Worm (Caenorhabditis elegans) whole organism, L4 larva: ENCODE data around the gene C17H12.10.

Experiments used
- D1046.2 ChIP-seq: fragments of 200-800 bp; sonication (Bioruptor generic); IDR thresholded peaks from 2 replicates; pipeline ENCODE4 v1.3.6; 2022; ENCODE audit warnings: missing genetic modification characterization, missing compliant biosample characterization
- F26F4.8 ChIP-seq: fragments of 200-800 bp; sonication (Bioruptor generic); conservative IDR thresholded peaks from 2 replicates; pipeline ENCODE4 v1.3.6; 2022; ENCODE audit warnings: missing genetic modification characterization, missing compliant biosample characterization
- F37D6.2 ChIP-seq: sonication (generic microtip); optimal IDR thresholded peaks from 2 replicates; lab custom pipeline; 2016; ENCODE audit warnings: mild to moderate bottlenecking, missing genetic modification characterization, missing compliant biosample characterization
- T20F7.1 ChIP-seq: fragments of 200-800 bp; sonication (Bioruptor generic); optimal IDR thresholded peaks from 2 replicates; lab custom pipeline; 2018; ENCODE audit warnings: mild to moderate bottlenecking, missing genetic modification characterization, missing compliant biosample characterization
- Y75B8A.6 ChIP-seq: fragments of 200-800 bp; sonication (Bioruptor generic); IDR thresholded peaks from 2 replicates; pipeline ENCODE4 v1.3.6; 2022; ENCODE audit warnings: missing genetic modification reagents, missing genetic modification characterization, missing compliant biosample characterization
- ZK337.2 ChIP-seq: fragments of 200-800 bp; sonication (Bioruptor generic); IDR thresholded peaks from 2 replicates; pipeline ENCODE4 v1.3.6; 2022; ENCODE audit warnings: missing genetic modification reagents, missing genetic modification characterization, missing compliant biosample characterization
- aha-1 ChIP-seq: fragments of 150-350 bp; peaks from one replicate; lab custom pipeline; 2014; ENCODE audit warnings: missing biosample characterization, missing genetic modification characterization
- arid-1 ChIP-seq: fragments of 200-800 bp; sonication (Bioruptor generic); conservative IDR thresholded peaks from 2 replicates; pipeline ENCODE4 v1.3.6; 2022; ENCODE audit warnings: missing genetic modification reagents, missing genetic modification characterization, missing compliant biosample characterization
- attf-4 ChIP-seq: sonication (generic microtip); optimal IDR thresholded peaks from 3 replicates; lab custom pipeline; 2017; ENCODE audit warnings: missing biosample characterization, missing genetic modification characterization
- ceh-44 ChIP-seq: fragments of 200-800 bp; sonication (Bioruptor generic); IDR thresholded peaks from 2 replicates; pipeline ENCODE4 v1.3.6; 2022; ENCODE audit warnings: missing genetic modification reagents, missing genetic modification characterization, missing compliant biosample characterization
- ceh-62 ChIP-seq: sonication (generic microtip); optimal IDR thresholded peaks from 2 replicates; lab custom pipeline; 2017; ENCODE audit warnings: missing biosample characterization, missing genetic modification characterization
- ctbp-1 ChIP-seq: fragments of 200-800 bp; sonication (Bioruptor generic); IDR thresholded peaks from 2 replicates; pipeline ENCODE4 v1.3.6; 2022; ENCODE audit warnings: missing genetic modification reagents, missing genetic modification characterization, missing compliant biosample characterization
- dmd-6 ChIP-seq: fragments of 200-800 bp; sonication (Bioruptor generic); IDR thresholded peaks from 2 replicates; pipeline ENCODE4 v1.3.6; 2022; ENCODE audit warnings: missing genetic modification reagents, missing genetic modification characterization, missing compliant biosample characterization
- dmd-8 ChIP-seq: fragments of 200-800 bp; sonication (Bioruptor generic); IDR thresholded peaks from 2 replicates; pipeline ENCODE4 v1.3.6; 2022; ENCODE audit warnings: missing genetic modification characterization, missing compliant biosample characterization
- dpl-1 ChIP-seq: fragments of 150-350 bp; optimal IDR thresholded peaks from 2 replicates; lab custom pipeline; 2014; ENCODE audit warnings: missing biosample characterization, missing genetic modification reagents, missing genetic modification characterization
- fkh-10 ChIP-seq: fragments of 150-350 bp; optimal IDR thresholded peaks from 2 replicates; lab custom pipeline; 2014; ENCODE audit warnings: missing biosample characterization, missing genetic modification reagents, missing genetic modification characterization
- hif-1 ChIP-seq, 2 experiments: sonication (generic microtip); optimal IDR thresholded peaks; 2 replicates each; lab custom pipeline; 2016 to 2017; ENCODE audit warnings: missing compliant biosample characterization in 2 of 2, missing genetic modification characterization in 2 of 2, missing genetic modification reagents in 2 of 2, missing genotype in 2 of 2, mild to moderate bottlenecking in 1 of 2
- hlh-30 ChIP-seq: sonication (generic microtip); optimal IDR thresholded peaks from 2 replicates; lab custom pipeline; 2017; ENCODE audit warnings: antibody characterized with exemption, mild to moderate bottlenecking, missing genetic modification characterization, missing compliant biosample characterization; ENCODE audit not compliant: insufficient read depth
- hmg-1.1 ChIP-seq: fragments of 200-800 bp; sonication (Bioruptor generic); IDR thresholded peaks from 2 replicates; pipeline ENCODE4 v1.3.6; 2022; ENCODE audit warnings: missing genetic modification reagents, missing genetic modification characterization, missing compliant biosample characterization
- lin-15B ChIP-seq: fragments of 150-350 bp; sonication (generic microtip); optimal IDR thresholded peaks from 3 replicates; lab custom pipeline; 2014; ENCODE audit warnings: missing biosample characterization, missing genetic modification characterization
- lin-29 ChIP-seq: fragments of 200-800 bp; sonication (Bioruptor generic); IDR thresholded peaks from 2 replicates; pipeline ENCODE4 v1.3.6; 2022; ENCODE audit warnings: missing genetic modification reagents, missing genetic modification characterization, missing compliant biosample characterization
- lin-38 ChIP-seq: fragments of 200-800 bp; sonication (Bioruptor generic); IDR thresholded peaks from 2 replicates; pipeline ENCODE4 v1.3.6; 2022; ENCODE audit warnings: missing genetic modification reagents, missing genetic modification characterization, missing compliant biosample characterization
- lsy-2 ChIP-seq, 2 experiments: fragments of 150-350 bp in 1 of 2; sonication (generic microtip) in 1 of 2; optimal IDR thresholded peaks; 2 replicates each; lab custom pipeline; 2014 to 2017; ENCODE audit warnings: missing biosample characterization in 2 of 2, missing genetic modification characterization in 2 of 2
- madf-9 ChIP-seq: fragments of 200-800 bp; sonication (Bioruptor generic); conservative IDR thresholded peaks from 2 replicates; pipeline ENCODE4 v1.3.6; 2022; ENCODE audit warnings: missing genetic modification reagents, missing genetic modification characterization, missing compliant biosample characterization
- mdl-1 ChIP-seq, 2 experiments: fragments of 150-350 bp in 1 of 2; sonication (generic microtip) in 1 of 2; optimal IDR thresholded peaks; 2 replicates each; lab custom pipeline; 2014 to 2017; ENCODE audit warnings: missing biosample characterization in 2 of 2, missing genetic modification characterization in 2 of 2
- mep-1 ChIP-seq: fragments of 150-350 bp; sonication (generic microtip); optimal IDR thresholded peaks from 3 replicates; lab custom pipeline; 2014; ENCODE audit warnings: missing biosample characterization, missing genetic modification characterization
- nhr-10 ChIP-seq: fragments of 150-350 bp; optimal IDR thresholded peaks from 2 replicates; lab custom pipeline; 2014; ENCODE audit warnings: missing biosample characterization, missing genetic modification characterization
- nhr-111 ChIP-seq: fragments of 200-800 bp; sonication (Bioruptor generic); optimal IDR thresholded peaks from 2 replicates; lab custom pipeline; 2018; ENCODE audit warnings: mild to moderate bottlenecking, missing genetic modification characterization, missing compliant biosample characterization
- nhr-25 ChIP-seq: sonication (generic microtip); optimal IDR thresholded peaks from 2 replicates; lab custom pipeline; 2017; ENCODE audit warnings: missing genetic modification characterization, mild to moderate bottlenecking, missing compliant biosample characterization, antibody characterized with exemption, moderate library complexity, borderline replicate concordance; ENCODE audit not compliant: insufficient read depth
- nhr-76 ChIP-seq: fragments of 150-350 bp; optimal IDR thresholded peaks from 2 replicates; lab custom pipeline; 2014; ENCODE audit warnings: missing biosample characterization, missing genetic modification characterization
- nhr-77 ChIP-seq: fragments of 150-350 bp; optimal IDR thresholded peaks from 2 replicates; lab custom pipeline; 2014; ENCODE audit warnings: missing biosample characterization, missing genetic modification characterization
- pqm-1 ChIP-seq: sonication (generic microtip); optimal IDR thresholded peaks from 2 replicates; lab custom pipeline; 2017; ENCODE audit warnings: missing biosample characterization, missing genetic modification characterization
- rbr-2 ChIP-seq: sonication (generic microtip); optimal IDR thresholded peaks from 2 replicates; lab custom pipeline; 2016; ENCODE audit warnings: missing genotype, missing genetic modification characterization, missing compliant biosample characterization
- sdz-12 ChIP-seq: fragments of 200-800 bp; sonication (Bioruptor generic); optimal IDR thresholded peaks from 2 replicates; lab custom pipeline; 2018; ENCODE audit warnings: mild to moderate bottlenecking, missing genetic modification characterization, missing compliant biosample characterization
- spr-1 ChIP-seq: sonication (generic microtip); optimal IDR thresholded peaks from 2 replicates; lab custom pipeline; 2016; ENCODE audit warnings: mild to moderate bottlenecking, missing genetic modification characterization, missing compliant biosample characterization
- spr-3 ChIP-seq: fragments of 200-800 bp; sonication (Bioruptor generic); optimal IDR thresholded peaks from 2 replicates; lab custom pipeline; 2018; ENCODE audit warnings: mild to moderate bottlenecking, missing genetic modification characterization, missing compliant biosample characterization
- tag-97 ChIP-seq: fragments of 200-800 bp; sonication (Bioruptor generic); IDR thresholded peaks from 2 replicates; pipeline ENCODE4 v1.3.6; 2022; ENCODE audit warnings: missing genetic modification characterization, missing compliant biosample characterization
- tra-1 ChIP-seq: fragments of 200-800 bp; sonication (Bioruptor generic); IDR thresholded peaks from 2 replicates; pipeline ENCODE4 v1.3.6; 2022; ENCODE audit warnings: missing genetic modification reagents, missing genetic modification characterization, missing compliant biosample characterization
- zfp-3 ChIP-seq: fragments of 200-800 bp; sonication (Bioruptor generic); conservative IDR thresholded peaks from 2 replicates; pipeline ENCODE4 v1.3.6; 2022; ENCODE audit warnings: missing genetic modification reagents, missing genetic modification characterization, missing compliant biosample characterization
- ztf-11 ChIP-seq: fragments of 150-350 bp; optimal IDR thresholded peaks from 2 replicates; lab custom pipeline; 2014; ENCODE audit warnings: missing biosample characterization, missing genetic modification characterization

Gene C17H12.10

DNA sequence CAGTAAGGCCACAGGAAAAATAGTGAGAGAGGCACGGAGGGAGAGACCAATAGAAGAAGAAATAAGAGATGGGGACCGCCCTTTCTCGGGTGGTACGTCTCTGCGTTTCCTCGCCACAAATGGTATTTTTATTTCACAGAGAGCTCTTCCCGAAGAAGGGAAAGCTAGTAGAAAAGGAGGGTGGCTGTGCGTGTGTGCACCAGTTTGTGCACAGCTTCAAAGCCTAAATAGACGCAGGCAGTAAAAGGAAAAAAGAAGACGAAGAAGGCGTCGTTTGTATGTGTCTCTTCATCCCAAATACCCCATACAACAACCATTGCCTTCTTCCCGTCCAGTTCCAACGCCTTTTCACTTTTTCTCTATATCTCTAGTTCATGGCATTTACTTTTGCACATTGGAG is 3.2 kb downstream of the C17H12.10 start:
- no peak for TF ChIP-seq zfp-3 (GFP tag; lab: Robert Waterston, UW)
- TF ChIP-seq nhr-77 (tag; lab: Kevin White, UChicago) = no peak
- peak; percentile 60 for TF ChIP-seq F37D6.2 (tag; lab: Kevin White, UChicago)
- no peak for TF ChIP-seq arid-1 (GFP tag; lab: Robert Waterston, UW)
- no peak for TF ChIP-seq lin-29 (GFP tag; lab: Robert Waterston, UW)
- peak in 1 of 2 experiments; percentile 47 for TF ChIP-seq mdl-1 (tag; optimal IDR thresholded peaks at IDR 0.05; lab: Kevin White, UChicago)
- TF ChIP-seq madf-9 (GFP tag; lab: Robert Waterston, UW) = no peak
- TF ChIP-seq mep-1 (tag; lab: Kevin White, UChicago) = peak; percentile 71
- peak; percentile 69 for TF ChIP-seq ctbp-1 (GFP tag; lab: Robert Waterston, UW)
- 0 out of 2 replicates have a peak, but pooled peaks have one; percentile 16 for TF ChIP-seq F26F4.8 (GFP tag; lab: Robert Waterston, UW)
- no peak for TF ChIP-seq spr-3 (GFP tag; lab: Kevin White, UChicago)
- 0 out of 2 replicates have a peak, but pooled peaks have one; percentile 16 for TF ChIP-seq ZK337.2 (GFP tag; lab: Robert Waterston, UW)
- peak; percentile 99 for TF ChIP-seq aha-1
- TF ChIP-seq dpl-1 (GFP tag; lab: Kevin White, UChicago) = no peak
- TF ChIP-seq rbr-2 (tag; lab: Kevin White, UChicago) = peak; percentile 72
- TF ChIP-seq nhr-111 = no peak
- TF ChIP-seq dmd-6 (GFP tag; lab: Robert Waterston, UW) = no peak
- TF ChIP-seq hmg-1.1 (GFP tag; lab: Robert Waterston, UW) = peak; percentile 84
- peak; percentile 11 to 66 for TF ChIP-seq lsy-2 (tag; optimal IDR thresholded peaks at IDR 0.05; lab: Kevin White, UChicago)
- no peak for TF ChIP-seq pqm-1 (tag; lab: Kevin White, UChicago)
- peak in 1 of 2 experiments; percentile 40 for TF ChIP-seq hif-1 (tag; optimal IDR thresholded peaks at IDR 0.05; lab: Kevin White, UChicago)
- no peak for TF ChIP-seq lin-15B (tag; lab: Kevin White, UChicago)
- peak; percentile 36 for TF ChIP-seq hlh-30 (tag; lab: Kevin White, UChicago)
- peak; percentile 85 for TF ChIP-seq fkh-10 (GFP tag; lab: Kevin White, UChicago)
- no peak for TF ChIP-seq T20F7.1 (GFP tag; lab: Kevin White, UChicago)

DNA sequence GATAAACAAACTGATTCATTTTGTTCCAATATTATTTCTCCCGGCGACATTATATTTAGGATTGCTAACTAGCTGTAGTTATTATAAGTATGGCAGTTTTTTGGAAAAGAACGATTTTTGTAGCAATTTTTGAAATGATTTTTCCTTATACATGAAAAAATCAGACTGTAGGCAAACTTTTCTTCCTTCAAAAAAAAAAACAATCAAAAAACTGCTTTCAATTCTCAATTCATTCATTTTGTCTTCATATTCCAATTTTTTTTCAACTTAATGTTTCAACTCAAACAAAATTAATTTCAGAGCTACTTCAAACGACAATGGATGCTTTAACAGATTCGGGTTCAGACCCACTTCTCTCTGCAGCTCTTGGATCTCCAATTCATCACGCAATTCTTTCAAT is 5.2 kb downstream of the C17H12.10 start, which contains the start of gene ceh-48:
Gene ceh-48 (plus strand): TSS at position 301 of the 400 bp plus-strand sequence.
- TF ChIP-seq tag-97 (GFP tag; lab: Robert Waterston, UW) = no peak
- TF ChIP-seq ceh-44 (GFP tag; lab: Robert Waterston, UW) = no peak
- no peak for TF ChIP-seq nhr-77 (tag; lab: Kevin White, UChicago)
- no peak for TF ChIP-seq fkh-10 (GFP tag; lab: Kevin White, UChicago)
- TF ChIP-seq nhr-10 (tag; lab: Kevin White, UChicago) = no peak
- no peak for TF ChIP-seq lin-38
- TF ChIP-seq tra-1 (GFP tag; lab: Robert Waterston, UW) = no peak
- no peak for TF ChIP-seq F26F4.8 (GFP tag; lab: Robert Waterston, UW)
- TF ChIP-seq nhr-76 = no peak
- no peak for TF ChIP-seq hmg-1.1 (GFP tag; lab: Robert Waterston, UW)
- no peak for TF ChIP-seq ztf-11
- TF ChIP-seq ceh-62 (tag; lab: Kevin White, UChicago) = no peak
- TF ChIP-seq nhr-25 = no peak
- TF ChIP-seq Y75B8A.6 (GFP tag; lab: Robert Waterston, UW) = no peak
- no peak for TF ChIP-seq dmd-8 (GFP tag; lab: Robert Waterston, UW)
- TF ChIP-seq dmd-6 (GFP tag; lab: Robert Waterston, UW) = no peak
- TF ChIP-seq spr-1 = no peak
- no peak for TF ChIP-seq D1046.2 (GFP tag; lab: Robert Waterston, UW)
- TF ChIP-seq attf-4 (tag; lab: Kevin White, UChicago) = no peak
- TF ChIP-seq sdz-12 (GFP tag; lab: Kevin White, UChicago) = no peak
